Fruit fly (Drosophila melanogaster): ENCODE measurements around the gene CG17490.

CG17490 gene

dm6 chr2L:22577875-22578274 is 40.4 kb downstream of the CG17490 start:
- TF ChIP-seq CG1024 (GFP tag; IDR thresholded peaks at IDR 0.05) (peak; percentile 85), CG12744 (GFP tag; optimal IDR thresholded peaks at IDR 0.05) (no peak), Hand (GFP tag; optimal IDR thresholded peaks at IDR 0.05) (no peak), pfk (GFP tag; optimal IDR thresholded peaks at IDR 0.05) (peak; percentile 49), CG10959 (GFP tag; IDR thresholded peaks at IDR 0.05) (no peak), tgo (GFP tag; IDR thresholded peaks at IDR 0.05) (no peak), CG30020 (tag; optimal IDR thresholded peaks at IDR 0.05) (peak; percentile 96), ssp (GFP tag; IDR thresholded peaks at IDR 0.05) (peak; percentile 92), BEAF-32 (GFP tag; optimal IDR thresholded peaks at IDR 0.05) (peak; percentile 26), CG1603 (tag; optimal IDR thresholded peaks at IDR 0.05) (peak; percentile 82), zen2 (GFP tag; IDR thresholded peaks at IDR 0.05; ENCODE audit: partially characterized antibody) (no peak), CG7357 (GFP tag; IDR thresholded peaks at IDR 0.05) (peak; percentile 74), PHDP (tag; optimal IDR thresholded peaks at IDR 0.05) (no peak), CG17802 (tag; optimal IDR thresholded peaks at IDR 0.05) (peak; percentile 92)

- TF ChIP-seq HLH3B (GFP tag; IDR thresholded peaks at IDR 0.05) (no peak), emc (GFP tag; optimal IDR thresholded peaks at IDR 0.05) (no peak), ab (GFP tag; optimal IDR thresholded peaks at IDR 0.05) (no peak), CG11504 (tag; optimal IDR thresholded peaks at IDR 0.05) (no peak), CG2199 (GFP tag; IDR thresholded peaks at IDR 0.05) (no peak), CG14860 (GFP tag; IDR thresholded peaks at IDR 0.05; ENCODE audit: partially characterized antibody) (no peak), CG31441 (GFP tag; IDR thresholded peaks at IDR 0.05) (no peak), phol (tag; optimal IDR thresholded peaks at IDR 0.05) (peak; percentile 37), prd (optimal IDR thresholded peaks at IDR 0.05) (no peak), prd (GFP tag; IDR thresholded peaks at IDR 0.05) (no peak), sd (tag; optimal IDR thresholded peaks at IDR 0.05) (no peak), CG4424 (GFP tag; optimal IDR thresholded peaks at IDR 0.05) (no peak), CG12744 (GFP tag; optimal IDR thresholded peaks at IDR 0.05) (no peak), wdn (GFP tag; IDR thresholded peaks at IDR 0.05) (no peak), CG11695 (GFP tag; IDR thresholded peaks at IDR 0.05) (no peak), slou (GFP tag; optimal IDR thresholded peaks at IDR 0.05) (no peak), NfI (GFP tag; optimal IDR thresholded peaks at IDR 0.05) (no peak), Ets65A (GFP tag) (no peak), CG8290 (GFP tag; optimal IDR thresholded peaks at IDR 0.05) (peak; percentile 49), CG8290 (tag; optimal IDR thresholded peaks at IDR 0.05) (peak in 1 of 2 experiments; percentile 38), knrl (GFP tag; IDR thresholded peaks at IDR 0.05; ENCODE audit: partially characterized antibody) (0 out of 3 replicates have a peak, but pooled peaks have one; percentile 7), toy (GFP tag; IDR thresholded peaks at IDR 0.05) (no peak), Hmx (GFP tag; optimal IDR thresholded peaks at IDR 0.05) (no peak), Rfx (GFP tag; IDR thresholded peaks at IDR 0.05) (no peak), HmgD (GFP tag; optimal IDR thresholded peaks at IDR 0.05) (no peak), corto (GFP tag; optimal IDR thresholded peaks at IDR 0.05) (no peak), CG7271 (tag; optimal IDR thresholded peaks at IDR 0.05) (no peak), Deaf1 (tag; optimal IDR thresholded peaks at IDR 0.05) (no peak), danr (GFP tag; IDR thresholded peaks at IDR 0.05) (no peak), ara (GFP tag; IDR thresholded peaks at IDR 0.05) (no peak), Sry-δ (GFP tag; optimal IDR thresholded peaks at IDR 0.05) (no peak), hth (optimal IDR thresholded peaks at IDR 0.05) (no peak), B-H1 (GFP tag; IDR thresholded peaks at IDR 0.05) (no peak), dm (GFP tag; optimal IDR thresholded peaks at IDR 0.05) (no peak), CG7786 (GFP tag; optimal IDR thresholded peaks at IDR 0.05) (no peak), CG11398 (GFP tag; optimal IDR thresholded peaks at IDR 0.05) (no peak), CG9215 (GFP tag; IDR thresholded peaks at IDR 0.05) (no peak), klu (GFP tag; IDR thresholded peaks at IDR 0.05) (no peak), Abd-B (GFP tag; optimal IDR thresholded peaks at IDR 0.05) (peak; percentile 79)
Observed at dm6 chr2L:22578920-22579548, 41.6 kb downstream of the CG17490 start, which contains the start of gene Slmap. Gene Slmap, plus strand, starts transcription at chr2L:22579072.

Measured in whole organism, embryonic.